Worm (Caenorhabditis elegans): ENCODE measurements around the gene irld-51.

ce11 chrII:2919074-2919857 lies 33.3 kb downstream of the irld-51 start, which contains the start of the genes ncap-1 and Y110A2AR.1:
- TF ChIP-seq ceh-28 (tag; optimal IDR thresholded peaks at IDR 0.05) (no peak), nhr-41 (GFP tag; IDR thresholded peaks at IDR 0.05) (no peak), ceh-82 (tag; optimal IDR thresholded peaks at IDR 0.05) (no peak), fkh-10 (GFP tag; optimal IDR thresholded peaks at IDR 0.05) (no peak)
